Fruit fly (Drosophila melanogaster): ENCODE data around the gene Prosalpha4T1.

The Prosalpha4T1 gene

dm6 chr3R:20739000-20739399 is 9.9 kb downstream of the Prosalpha4T1 start, which contains the start of gene CG17267:
CG17267 (minus strand) TSS chr3R:20739100.
- TF ChIP-seq Med (GFP tag), result peak; percentile 16
- TF ChIP-seq stc (GFP tag; IDR thresholded peaks at IDR 0.05), result no peak

dm6 chr3R:20735405-20735804 is 13.5 kb downstream of the Prosalpha4T1 start, which contains the start of gene Cdk2:
Cdk2 (plus strand) TSS chr3R:20735623.
- TF ChIP-seq Ravus (GFP tag; IDR thresholded peaks at IDR 0.05) (no peak), CG5245 (GFP tag; optimal IDR thresholded peaks at IDR 0.05) (no peak), CG10366 (GFP tag; IDR thresholded peaks at IDR 0.05) (no peak), fu2 (GFP tag; optimal IDR thresholded peaks at IDR 0.05) (no peak), CG15514 (GFP tag; optimal IDR thresholded peaks at IDR 0.05) (peak; percentile 17), trem (tag; optimal IDR thresholded peaks at IDR 0.05) (peak; percentile 45), CG3065 (GFP tag; optimal IDR thresholded peaks at IDR 0.05) (no peak), Ets97D (GFP tag; optimal IDR thresholded peaks at IDR 0.05) (peak; percentile 85), CG6791 (GFP tag; IDR thresholded peaks at IDR 0.05; ENCODE audit: partially characterized antibody) (peak; percentile 93), unc-4 (GFP tag; IDR thresholded peaks at IDR 0.05; ENCODE audit: partially characterized antibody) (peak; percentile 86), jigr1 (GFP tag; IDR thresholded peaks at IDR 0.05) (no peak; the same call in 2 of the 3 replicates), CG17568 (GFP tag; optimal IDR thresholded peaks at IDR 0.05) (no peak), ranshi (GFP tag; IDR thresholded peaks at IDR 0.05) (peak; percentile 37; the same call in 1 of the 2 replicates), CG17359 (tag; optimal IDR thresholded peaks at IDR 0.05) (no peak), Hand (GFP tag; optimal IDR thresholded peaks at IDR 0.05) (no peak), CrebB (tag; optimal IDR thresholded peaks at IDR 0.05) (no peak), CG33213 (GFP tag; optimal IDR thresholded peaks at IDR 0.05) (peak; percentile 7), twi (tag; optimal IDR thresholded peaks at IDR 0.05) (no peak), jumu (GFP tag; optimal IDR thresholded peaks at IDR 0.05) (peak; percentile 75), Rx (GFP tag; IDR thresholded peaks at IDR 0.05) (no peak), CG1233 (GFP tag; optimal IDR thresholded peaks at IDR 0.05) (no peak), CG2712 (tag; optimal IDR thresholded peaks at IDR 0.05) (no peak), Bdp1 (GFP tag; optimal IDR thresholded peaks at IDR 0.05) (no peak), her (GFP tag; optimal IDR thresholded peaks at IDR 0.05) (peak; percentile 9), CG33557 (GFP tag; optimal IDR thresholded peaks at IDR 0.05) (no peak), Hmx (GFP tag; optimal IDR thresholded peaks at IDR 0.05) (no peak), repo (GFP tag; optimal IDR thresholded peaks at IDR 0.05) (no peak), Drgx (GFP tag; IDR thresholded peaks at IDR 0.05) (no peak), Hr51 (GFP tag; optimal IDR thresholded peaks at IDR 0.05) (peak in 1 of 2 experiments; percentile 22), wor (GFP tag; IDR thresholded peaks at IDR 0.05) (no peak), CG11696 (GFP tag; IDR thresholded peaks at IDR 0.05) (no peak), sd (tag; optimal IDR thresholded peaks at IDR 0.05) (no peak), CG4328 (GFP tag; optimal IDR thresholded peaks at IDR 0.05) (no peak), ssp (GFP tag; IDR thresholded peaks at IDR 0.05) (peak; percentile 51), CG31224 (GFP tag; IDR thresholded peaks at IDR 0.05) (no peak), CG3407 (GFP tag; optimal IDR thresholded peaks at IDR 0.05) (no peak), bowl (GFP tag; IDR thresholded peaks at IDR 0.05) (no peak), Antp (GFP tag; optimal IDR thresholded peaks at IDR 0.05) (peak; percentile 12), dmrt99B (tag; optimal IDR thresholded peaks at IDR 0.05) (no peak), NC2α (GFP tag; optimal IDR thresholded peaks at IDR 0.05) (no peak), vfl (GFP tag; optimal IDR thresholded peaks at IDR 0.05) (no peak), maf-S (GFP tag; optimal IDR thresholded peaks at IDR 0.05) (no peak), ems (GFP tag; optimal IDR thresholded peaks at IDR 0.05) (no peak), zen (tag; optimal IDR thresholded peaks at IDR 0.05) (peak; percentile 31), CG30403 (GFP tag; optimal IDR thresholded peaks at IDR 0.05) (no peak), B-H1 (GFP tag; IDR thresholded peaks at IDR 0.05) (no peak), Jarid2 (GFP tag; optimal IDR thresholded peaks at IDR 0.05) (no peak), CG32532 (GFP tag; IDR thresholded peaks at IDR 0.05) (no peak)
